Worm (Caenorhabditis elegans) whole organism, midembryonic: ENCODE results near the gene C34F6.10.

Source experiments
- T22C8.4 ChIP-seq: fragments of 200-800 bp; sonication (Bioruptor generic); IDR thresholded peaks from 2 replicates; pipeline ENCODE4 v1.3.6; 2022; ENCODE audit warnings: missing genetic modification characterization, missing compliant biosample characterization
- cog-1 ChIP-seq: sonication (generic microtip); optimal IDR thresholded peaks from 2 replicates; lab custom pipeline; 2016; ENCODE audit warnings: missing genetic modification characterization, missing compliant biosample characterization
- flt-1 ChIP-seq: fragments of 200-800 bp; sonication (Bioruptor generic); IDR thresholded peaks from 2 replicates; pipeline ENCODE4 v1.3.6; 2022; ENCODE audit warnings: missing genetic modification characterization, missing compliant biosample characterization
- klf-2 ChIP-seq: fragments of 200-800 bp; sonication (Bioruptor generic); conservative IDR thresholded peaks from 2 replicates; pipeline ENCODE4 v1.3.6; 2022; ENCODE audit warnings: missing genetic modification reagents, missing genetic modification characterization, missing compliant biosample characterization
- med-1 ChIP-seq: sonication (generic microtip); optimal IDR thresholded peaks from 2 replicates; lab custom pipeline; 2017; ENCODE audit warnings: missing genetic modification characterization, mild to moderate bottlenecking, missing compliant biosample characterization, antibody characterized with exemption, missing genetic modification reagents; ENCODE audit not compliant: insufficient read depth
- tab-1 ChIP-seq: fragments of 200-800 bp; sonication (Bioruptor generic); IDR thresholded peaks from 2 replicates; pipeline ENCODE4 v1.3.6; 2022; ENCODE audit warnings: missing genetic modification characterization, missing compliant biosample characterization
- ztf-23 ChIP-seq: fragments of 200-800 bp; sonication (Bioruptor generic); IDR thresholded peaks from 2 replicates; pipeline ENCODE4 v1.3.6; 2022; ENCODE audit warnings: missing genetic modification reagents, missing genetic modification characterization, missing compliant biosample characterization

DNA sequence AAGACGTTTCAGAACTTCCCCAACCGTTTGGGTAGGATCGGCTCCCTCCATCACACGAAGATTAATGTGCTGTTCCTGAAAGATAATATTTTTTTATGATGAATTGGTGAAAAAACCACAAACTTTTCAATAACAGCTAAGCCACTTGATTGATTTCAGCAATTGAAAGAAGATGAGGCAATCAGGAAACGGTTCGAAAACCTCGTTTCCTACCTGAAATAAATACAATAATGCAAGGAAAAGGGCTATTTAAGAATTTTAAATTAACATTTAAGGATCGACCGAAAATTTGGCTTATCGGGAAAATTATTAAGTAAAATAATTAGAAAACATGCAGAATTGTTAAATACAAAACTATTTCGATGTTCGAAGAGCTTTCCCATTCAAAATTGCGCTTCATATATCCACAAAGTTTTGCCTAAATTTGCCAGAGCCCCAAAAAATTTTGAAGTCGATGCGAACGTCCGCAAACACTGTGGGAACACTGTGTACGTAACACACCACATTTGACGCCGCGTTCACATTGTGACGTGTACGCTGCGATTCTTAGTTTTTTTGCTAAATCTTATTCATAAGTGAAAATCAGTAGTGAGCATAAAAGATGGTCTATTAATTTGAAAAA lies 17.7 kb downstream of the C34F6.10 start, which contains the start of gene C34F6.9:
- TF ChIP-seq med-1 (GFP tag; lab: Kevin White, UChicago) = no peak
- no peak for TF ChIP-seq cog-1 (tag; lab: Kevin White, UChicago)
- no peak for TF ChIP-seq ztf-23 (GFP tag; lab: Robert Waterston, UW)
- TF ChIP-seq klf-2 = no peak
- no peak for TF ChIP-seq flt-1 (GFP tag; lab: Robert Waterston, UW)
- TF ChIP-seq T22C8.4 (GFP tag; lab: Robert Waterston, UW) = no peak
- TF ChIP-seq tab-1 (GFP tag; lab: Robert Waterston, UW) = no peak
